Fruit fly (Drosophila melanogaster) S2 (cell line): ENCODE data around the gene brv3.

ENCODE experiments used
- CG8478 ChIP-seq: fragments of >200 bp; optimal IDR thresholded peaks from 2 replicates; lab custom pipeline; 2018
- CTCF ChIP-seq, 2 experiments: fragments of >200 bp; optimal IDR thresholded peaks; 2 replicates each; lab custom pipeline; 2018

dm6 chrX:2662540-2663133 lies 38.3 kb upstream of the brv3 start:
- TF ChIP-seq CG8478 (lab: Kevin White, UChicago) (no peak), CTCF (optimal IDR thresholded peaks at IDR 0.05; lab: Kevin White, UChicago) (no peak)
